Fruit fly (Drosophila melanogaster): ENCODE measurements around the gene CG43895.

DNA sequence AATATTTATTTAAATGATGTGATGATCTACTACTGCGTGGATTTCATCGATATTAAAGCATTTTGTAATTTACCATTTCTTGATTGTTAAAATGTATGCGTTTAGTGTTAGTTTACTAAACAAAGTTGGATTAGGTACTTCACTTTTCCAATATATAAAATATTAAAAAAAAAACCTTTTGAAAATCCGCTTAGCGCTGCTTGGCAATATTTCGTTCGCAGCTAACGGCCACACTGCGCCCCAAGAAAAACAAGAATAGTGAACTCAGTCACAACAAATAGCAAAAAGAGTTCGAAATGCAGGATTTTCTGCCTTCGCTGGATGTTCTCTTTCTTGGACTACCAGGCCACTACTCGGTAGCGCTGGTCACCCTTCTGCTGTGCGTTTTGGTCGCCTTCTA lies 9.7 kb upstream of the CG43895 start, which contains the start of gene CG7407:
- TF ChIP-seq CG9948 (tag; optimal IDR thresholded peaks at IDR 0.05) = no peak
- TF ChIP-seq CG12605 (GFP tag; IDR thresholded peaks at IDR 0.05) = peak; percentile 56
- TF ChIP-seq CG17806 (tag; optimal IDR thresholded peaks at IDR 0.05) = no peak
- no peak for TF ChIP-seq fd96Ca (GFP tag; IDR thresholded peaks at IDR 0.05)
